Worm (Caenorhabditis elegans): ENCODE data around the gene srh-180.

The srh-180 gene

ce11 chrV:16350775-16351378 lies 33.5 kb downstream of the srh-180 start:
- TF ChIP-seq F16B12.6 (tag; optimal IDR thresholded peaks at IDR 0.05) = no peak
- no peak for TF ChIP-seq mab-9 (GFP tag; IDR thresholded peaks at IDR 0.05)
- peak; percentile 6 for TF ChIP-seq fkh-10 (GFP tag; optimal IDR thresholded peaks at IDR 0.05)
- TF ChIP-seq snu-23 (GFP tag; optimal IDR thresholded peaks at IDR 0.05) = peak; percentile 48
- no peak for TF ChIP-seq hlh-4 (tag; optimal IDR thresholded peaks at IDR 0.05)
- TF ChIP-seq efl-3 (GFP tag; optimal IDR thresholded peaks at IDR 0.05) = no peak
- TF ChIP-seq skn-1 (tag; optimal IDR thresholded peaks at IDR 0.05) = no peak
- TF ChIP-seq lsy-2 (tag; optimal IDR thresholded peaks at IDR 0.05) = peak in 1 of 2 experiments; percentile 55
- no peak for TF ChIP-seq tlp-1 (tag; optimal IDR thresholded peaks at IDR 0.05)
- TF ChIP-seq sox-4 (tag; optimal IDR thresholded peaks at IDR 0.05) = no peak
- TF ChIP-seq ceh-63 (GFP tag; optimal IDR thresholded peaks at IDR 0.05) = no peak
- no peak for TF ChIP-seq nhr-77 (tag; optimal IDR thresholded peaks at IDR 0.05)
- peak; percentile 87 for TF ChIP-seq rnt-1 (tag; optimal IDR thresholded peaks at IDR 0.05)
- TF ChIP-seq ceh-82 (tag; optimal IDR thresholded peaks at IDR 0.05) = peak in 2 of 3 experiments; percentile 7 to 72
- TF ChIP-seq xbp-1 (tag; optimal IDR thresholded peaks at IDR 0.05) = peak; percentile 11
- no peak for TF ChIP-seq zip-4 (GFP tag; optimal IDR thresholded peaks at IDR 0.05)
- no peak for TF ChIP-seq irx-1 (tag; optimal IDR thresholded peaks at IDR 0.05)
- peak; percentile 89 for TF ChIP-seq lin-14 (GFP tag; optimal IDR thresholded peaks at IDR 0.05)
- peak; percentile 67 for TF ChIP-seq nhr-47 (tag; optimal IDR thresholded peaks at IDR 0.05)
- peak; percentile 23 for TF ChIP-seq mep-1 (tag; optimal IDR thresholded peaks at IDR 0.05)
- TF ChIP-seq mef-2 (tag; optimal IDR thresholded peaks at IDR 0.05) = no peak
- peak; percentile 49 for TF ChIP-seq dsc-1 (tag; optimal IDR thresholded peaks at IDR 0.05)
- TF ChIP-seq isw-1 (GFP tag; IDR thresholded peaks at IDR 0.05) = peak; percentile 17; the same call in 1 of the 2 replicates
- TF ChIP-seq fkh-8 (tag; optimal IDR thresholded peaks at IDR 0.05) = peak; percentile 87
- TF ChIP-seq C34B4.2 (tag; optimal IDR thresholded peaks at IDR 0.05) = no peak
- TF ChIP-seq vab-15 (tag; optimal IDR thresholded peaks at IDR 0.05) = no peak
- TF ChIP-seq unc-130 (tag; optimal IDR thresholded peaks at IDR 0.05) = no peak
- peak; percentile 39 for TF ChIP-seq elt-2 (tag; optimal IDR thresholded peaks at IDR 0.05)
- no peak for TF ChIP-seq nhr-237 (tag; optimal IDR thresholded peaks at IDR 0.05)
- no peak for TF ChIP-seq ces-1 (GFP tag; optimal IDR thresholded peaks at IDR 0.05)
- TF ChIP-seq pag-3 (tag; optimal IDR thresholded peaks at IDR 0.05; ENCODE audit: borderline replicate concordance, insufficient read depth) = no peak
- TF ChIP-seq nhr-85 (tag) = peak; percentile 40
- TF ChIP-seq aha-1 (tag; optimal IDR thresholded peaks at IDR 0.05) = no peak
- TF ChIP-seq lin-15B (tag; optimal IDR thresholded peaks at IDR 0.05) = no peak
- no peak for TF ChIP-seq aly-2 (tag; optimal IDR thresholded peaks at IDR 0.05)
- no peak for TF ChIP-seq ztf-11 (tag; optimal IDR thresholded peaks at IDR 0.05)
- peak; percentile 25 for TF ChIP-seq jun-1 (tag; optimal IDR thresholded peaks at IDR 0.05)
- TF ChIP-seq snpc-4 (tag; optimal IDR thresholded peaks at IDR 0.05) = peak; percentile 28
- no peak for TF ChIP-seq egl-27 (tag; optimal IDR thresholded peaks at IDR 0.05)
- TF ChIP-seq swsn-7 (tag; optimal IDR thresholded peaks at IDR 0.05) = peak; percentile 60
- TF ChIP-seq alr-1 (tag; optimal IDR thresholded peaks at IDR 0.05; ENCODE audit: borderline replicate concordance) = no peak
- no peak for TF ChIP-seq blmp-1 (tag; optimal IDR thresholded peaks at IDR 0.05)
- TF ChIP-seq grh-1 (GFP tag; IDR thresholded peaks at IDR 0.05) = no peak
- TF ChIP-seq lir-3 (tag; optimal IDR thresholded peaks at IDR 0.05; ENCODE audit: poor library complexity) = no peak
- TF ChIP-seq zag-1 (tag; optimal IDR thresholded peaks at IDR 0.05) = no peak
- TF ChIP-seq unc-98 (GFP tag; IDR thresholded peaks at IDR 0.05) = no peak
- no peak for TF ChIP-seq nhr-28 (tag; optimal IDR thresholded peaks at IDR 0.05)
- no peak for TF ChIP-seq nhr-11 (tag; optimal IDR thresholded peaks at IDR 0.05)
- peak in 1 of 2 experiments; percentile 39 for TF ChIP-seq mdl-1 (tag; optimal IDR thresholded peaks at IDR 0.05)
- peak; percentile 42 to 43 for TF ChIP-seq efl-1 (optimal IDR thresholded peaks at IDR 0.05)
- peak; percentile 30 to 89 for TF ChIP-seq efl-1 (GFP tag; optimal IDR thresholded peaks at IDR 0.05 in 1 of 2)
- TF ChIP-seq hpl-2 (GFP tag; optimal IDR thresholded peaks at IDR 0.05) = no peak
- TF ChIP-seq nhr-84 (tag; optimal IDR thresholded peaks at IDR 0.05) = no peak
